Fruit fly (Drosophila melanogaster) Kc167 (cell line): ENCODE measurements around the gene Prp40.

Source experiments
- Myc ChIP-seq: fragments of >200 bp; optimal IDR thresholded peaks from 2 replicates; lab custom pipeline; 2017; ENCODE audit warnings: missing external identifiers
- Sin3A ChIP-seq: fragments of >200 bp; optimal IDR thresholded peaks from 2 replicates; lab custom pipeline; 2018; ENCODE audit warnings: missing external identifiers
- insv ChIP-seq: fragments of >200 bp; optimal IDR thresholded peaks from 3 replicates; lab custom pipeline; 2018; ENCODE audit warnings: missing external identifiers
- ttk ChIP-seq: sonication (Bioruptor generic); optimal IDR thresholded peaks from 2 replicates; lab custom pipeline; 2017; ENCODE audit warnings: missing external identifiers

dm6 chr2L:2987681-2988381 is 35.2 kb upstream of the Prp40 start, which contains the start of the genes Chd1 and Bem46:
- no peak for TF ChIP-seq ttk (lab: Kevin White, UChicago)
- TF ChIP-seq Myc (lab: Kevin White, UChicago) = no peak
- no peak for TF ChIP-seq Sin3A (lab: Kevin White, UChicago)
- TF ChIP-seq insv (lab: Kevin White, UChicago) = no peak
